Fruit fly (Drosophila melanogaster): ENCODE data around the gene CG11726.

CG11726 gene

dm6 chr3L:11440769-11441168, 46.3 kb downstream of the CG11726 start:
- no peak for TF ChIP-seq CTCF (optimal IDR thresholded peaks at IDR 0.05)

- no peak for TF ChIP-seq CTCF (optimal IDR thresholded peaks at IDR 0.05)
- TF ChIP-seq CG8478 (optimal IDR thresholded peaks at IDR 0.05), result no peak
Observed at dm6 chr3L:11441889-11442782, 47.6 kb downstream of the CG11726 start.

dm6 chr3L:11443474-11444080, 49.1 kb downstream of the CG11726 start:
- TF ChIP-seq CG8478 (optimal IDR thresholded peaks at IDR 0.05) (no peak), CTCF (optimal IDR thresholded peaks at IDR 0.05) (no peak)

dm6 chr3L:11444169-11444568, 49.7 kb downstream of the CG11726 start:
- no peak for TF ChIP-seq CG8478 (optimal IDR thresholded peaks at IDR 0.05)
- no peak for TF ChIP-seq CTCF (optimal IDR thresholded peaks at IDR 0.05)

- no peak for TF ChIP-seq CG8478 (optimal IDR thresholded peaks at IDR 0.05)
- TF ChIP-seq CTCF (optimal IDR thresholded peaks at IDR 0.05), result no peak
Observed at dm6 chr3L:11444861-11445260, 50.4 kb downstream of the CG11726 start, which contains the start of gene CG7557. CG7557 (plus strand) TSS chr3L:11445161.
